Worm (Caenorhabditis elegans) whole organism, midembryonic: ENCODE data around the gene ssna-1.

Experiments
- T22C8.4 ChIP-seq: fragments of 200-800 bp; sonication (Bioruptor generic); IDR thresholded peaks from 2 replicates; pipeline ENCODE4 v1.3.6; 2022; ENCODE audit warnings: missing genetic modification characterization, missing compliant biosample characterization
- cog-1 ChIP-seq: sonication (generic microtip); optimal IDR thresholded peaks from 2 replicates; lab custom pipeline; 2016; ENCODE audit warnings: missing genetic modification characterization, missing compliant biosample characterization
- flt-1 ChIP-seq: fragments of 200-800 bp; sonication (Bioruptor generic); IDR thresholded peaks from 2 replicates; pipeline ENCODE4 v1.3.6; 2022; ENCODE audit warnings: missing genetic modification characterization, missing compliant biosample characterization
- klf-2 ChIP-seq: fragments of 200-800 bp; sonication (Bioruptor generic); conservative IDR thresholded peaks from 2 replicates; pipeline ENCODE4 v1.3.6; 2022; ENCODE audit warnings: missing genetic modification reagents, missing genetic modification characterization, missing compliant biosample characterization
- med-1 ChIP-seq: sonication (generic microtip); optimal IDR thresholded peaks from 2 replicates; lab custom pipeline; 2017; ENCODE audit warnings: missing genetic modification characterization, mild to moderate bottlenecking, missing compliant biosample characterization, antibody characterized with exemption, missing genetic modification reagents; ENCODE audit not compliant: insufficient read depth
- ref-1 ChIP-seq: fragments of 200-800 bp; sonication (Bioruptor generic); conservative IDR thresholded peaks from 2 replicates; pipeline ENCODE4 v1.3.6; 2022; ENCODE audit warnings: missing genetic modification reagents, missing genetic modification characterization, missing compliant biosample characterization
- tab-1 ChIP-seq: fragments of 200-800 bp; sonication (Bioruptor generic); IDR thresholded peaks from 2 replicates; pipeline ENCODE4 v1.3.6; 2022; ENCODE audit warnings: missing genetic modification characterization, missing compliant biosample characterization
- ztf-23 ChIP-seq: fragments of 200-800 bp; sonication (Bioruptor generic); IDR thresholded peaks from 2 replicates; pipeline ENCODE4 v1.3.6; 2022; ENCODE audit warnings: missing genetic modification reagents, missing genetic modification characterization, missing compliant biosample characterization
- ztf-29 ChIP-seq: fragments of 200-800 bp; sonication (Bioruptor generic); IDR thresholded peaks from 2 replicates; pipeline ENCODE4 v1.3.6; 2022; ENCODE audit warnings: missing genetic modification reagents, missing genetic modification characterization, missing compliant biosample characterization

Gene ssna-1

ce11 chrIV:425546-425945, 37.7 kb downstream of the ssna-1 start:
- TF ChIP-seq ref-1 (GFP tag; lab: Robert Waterston, UW) (no peak), klf-2 (GFP tag; lab: Robert Waterston, UW) (no peak), flt-1 (GFP tag; lab: Robert Waterston, UW) (no peak), tab-1 (no peak), ztf-23 (no peak), med-1 (no peak), T22C8.4 (GFP tag; lab: Robert Waterston, UW) (no peak), cog-1 (tag; lab: Kevin White, UChicago) (no peak), ztf-29 (GFP tag; lab: Robert Waterston, UW) (no peak)

ce11 chrIV:425995-426394, 38.1 kb downstream of the ssna-1 start, which contains the start of gene garr-1:
garr-1 (plus strand) TSS chrIV:426168.
- no peak for TF ChIP-seq T22C8.4 (GFP tag; lab: Robert Waterston, UW)
- TF ChIP-seq flt-1 (GFP tag; lab: Robert Waterston, UW) = no peak
- no peak for TF ChIP-seq ztf-23
- TF ChIP-seq klf-2 (GFP tag; lab: Robert Waterston, UW) = no peak
- TF ChIP-seq tab-1 = no peak
- TF ChIP-seq med-1 = no peak
- no peak for TF ChIP-seq ztf-29 (GFP tag; lab: Robert Waterston, UW)
- TF ChIP-seq cog-1 (tag; lab: Kevin White, UChicago) = no peak
- no peak for TF ChIP-seq ref-1 (GFP tag; lab: Robert Waterston, UW)

ce11 chrIV:426597-426996, 38.7 kb downstream of the ssna-1 start:
- no peak for TF ChIP-seq T22C8.4 (GFP tag; lab: Robert Waterston, UW)
- TF ChIP-seq cog-1 (tag; lab: Kevin White, UChicago) = no peak
- TF ChIP-seq flt-1 (GFP tag; lab: Robert Waterston, UW) = no peak
- TF ChIP-seq ztf-23 = no peak
- no peak for TF ChIP-seq ref-1 (GFP tag; lab: Robert Waterston, UW)
- no peak for TF ChIP-seq klf-2 (GFP tag; lab: Robert Waterston, UW)
- no peak for TF ChIP-seq tab-1
- no peak for TF ChIP-seq ztf-29 (GFP tag; lab: Robert Waterston, UW)
- TF ChIP-seq med-1 = no peak

ce11 chrIV:427100-427908, 39.4 kb downstream of the ssna-1 start:
- TF ChIP-seq flt-1 (GFP tag; lab: Robert Waterston, UW) = no peak
- no peak for TF ChIP-seq med-1
- TF ChIP-seq ref-1 (GFP tag; lab: Robert Waterston, UW) = no peak
- TF ChIP-seq ztf-29 (GFP tag; lab: Robert Waterston, UW) = no peak
- TF ChIP-seq tab-1 = no peak

- TF ChIP-seq flt-1 (GFP tag; lab: Robert Waterston, UW) = no peak
- no peak for TF ChIP-seq ztf-23
- TF ChIP-seq T22C8.4 (GFP tag; lab: Robert Waterston, UW) = no peak
- TF ChIP-seq cog-1 (tag; lab: Kevin White, UChicago) = no peak
- TF ChIP-seq klf-2 (GFP tag; lab: Robert Waterston, UW) = no peak
- no peak for TF ChIP-seq ztf-29 (GFP tag; lab: Robert Waterston, UW)
- TF ChIP-seq ref-1 (GFP tag; lab: Robert Waterston, UW) = no peak
- no peak for TF ChIP-seq med-1
- no peak for TF ChIP-seq tab-1
Observed at ce11 chrIV:428869-429268, 41.0 kb downstream of the ssna-1 start, which contains the start of gene Y66H1A.5. Y66H1A.5 (minus strand) TSS chrIV:429133.
